Fruit fly (Drosophila melanogaster): ENCODE measurements around the gene CG33932.
A peak's percentile ranks its signal among the peaks of the same experiment; 100 is the strongest.

CG33932 gene

DNA sequence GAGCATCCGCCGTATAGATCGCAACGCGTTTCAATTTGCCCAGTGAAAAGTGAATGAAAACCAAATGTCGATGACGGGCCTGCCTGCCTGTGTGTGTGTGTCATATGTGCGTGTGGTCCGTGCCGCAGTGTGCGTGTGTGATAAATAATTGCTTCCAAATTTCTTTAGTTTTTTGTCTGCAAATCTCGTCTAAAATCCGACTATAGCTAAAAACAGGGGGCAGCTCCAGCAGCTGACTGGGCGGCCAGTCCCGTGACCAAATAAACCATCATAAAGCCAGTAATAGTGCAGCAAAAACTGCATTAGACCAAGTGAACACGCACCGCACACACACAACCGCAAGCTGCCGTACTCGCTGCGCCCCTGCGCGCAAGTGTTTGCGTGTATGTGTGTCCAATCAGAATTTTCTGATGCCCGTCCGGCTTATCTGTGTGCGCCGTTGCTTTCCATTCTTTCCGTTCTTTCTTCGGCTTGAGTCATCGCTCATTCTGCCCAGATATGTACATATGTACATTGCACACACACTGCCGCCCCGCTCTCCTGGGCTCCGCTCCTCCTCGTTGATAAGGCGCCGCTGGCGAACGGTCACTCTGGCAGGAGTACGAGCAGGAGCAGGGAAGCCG lies 46.9 kb upstream of the CG33932 start:
- TF ChIP-seq Ets96B (tag; optimal IDR thresholded peaks at IDR 0.05): no peak
- no peak for TF ChIP-seq CG6276 (GFP tag; optimal IDR thresholded peaks at IDR 0.05)
- no peak for TF ChIP-seq OdsH (GFP tag; optimal IDR thresholded peaks at IDR 0.05)
- peak; percentile 21 for TF ChIP-seq esn (GFP tag; optimal IDR thresholded peaks at IDR 0.05)
- TF ChIP-seq Hr38 (GFP tag; optimal IDR thresholded peaks at IDR 0.05): no peak
- peak; percentile 48 for TF ChIP-seq Sox14 (GFP tag; optimal IDR thresholded peaks at IDR 0.05)
- no peak for TF ChIP-seq cyc (GFP tag; optimal IDR thresholded peaks at IDR 0.05)
- no peak for TF ChIP-seq CG7368 (GFP tag; optimal IDR thresholded peaks at IDR 0.05)
- no peak for TF ChIP-seq dac (GFP tag; optimal IDR thresholded peaks at IDR 0.05)
- TF ChIP-seq CG16779 (tag; optimal IDR thresholded peaks at IDR 0.05): no peak
- TF ChIP-seq Blimp-1 (GFP tag; optimal IDR thresholded peaks at IDR 0.05): no peak
- no peak for TF ChIP-seq fd85E (GFP tag; optimal IDR thresholded peaks at IDR 0.05)
- peak; percentile 30 to 55 for TF ChIP-seq ss (GFP tag; optimal IDR thresholded peaks at IDR 0.05)
- TF ChIP-seq Sox15 (GFP tag; optimal IDR thresholded peaks at IDR 0.05): no peak
- no peak for TF ChIP-seq Sox102F (GFP tag; optimal IDR thresholded peaks at IDR 0.05)
- no peak for TF ChIP-seq CG32006 (GFP tag; optimal IDR thresholded peaks at IDR 0.05)
- TF ChIP-seq CG6854 (GFP tag; optimal IDR thresholded peaks at IDR 0.05): peak; percentile 10
- TF ChIP-seq CG11294 (GFP tag; IDR thresholded peaks at IDR 0.05): no peak
- TF ChIP-seq pdm3 (GFP tag; optimal IDR thresholded peaks at IDR 0.05): no peak
- TF ChIP-seq Smox (GFP tag; optimal IDR thresholded peaks at IDR 0.05): no peak
- TF ChIP-seq net (GFP tag; optimal IDR thresholded peaks at IDR 0.05): no peak
- TF ChIP-seq fkh (GFP tag; optimal IDR thresholded peaks at IDR 0.05): no peak
- TF ChIP-seq CG1621 (tag; optimal IDR thresholded peaks at IDR 0.05): peak; percentile 63
- peak; percentile 31 for TF ChIP-seq topi (GFP tag; optimal IDR thresholded peaks at IDR 0.05)
- TF ChIP-seq CG31627 (GFP tag; optimal IDR thresholded peaks at IDR 0.05): no peak
- peak; percentile 60 for TF ChIP-seq Eip78C (GFP tag)
- TF ChIP-seq dsx (GFP tag; optimal IDR thresholded peaks at IDR 0.05; ENCODE audit: poor library complexity, severe bottlenecking): no peak
- TF ChIP-seq Lpt (GFP tag; optimal IDR thresholded peaks at IDR 0.05): no peak
- TF ChIP-seq CG15336 (GFP tag; IDR thresholded peaks at IDR 0.05): no peak
- no peak for TF ChIP-seq lz (GFP tag; optimal IDR thresholded peaks at IDR 0.05)
- TF ChIP-seq achi (GFP tag; optimal IDR thresholded peaks at IDR 0.05): no peak
- TF ChIP-seq CG6163 (GFP tag; IDR thresholded peaks at IDR 0.05): 0 out of 3 replicates have a peak, but pooled peaks have one; percentile 24
- no peak for TF ChIP-seq Met (GFP tag; optimal IDR thresholded peaks at IDR 0.05)
- no peak for TF ChIP-seq acj6 (GFP tag; optimal IDR thresholded peaks at IDR 0.05)

DNA sequence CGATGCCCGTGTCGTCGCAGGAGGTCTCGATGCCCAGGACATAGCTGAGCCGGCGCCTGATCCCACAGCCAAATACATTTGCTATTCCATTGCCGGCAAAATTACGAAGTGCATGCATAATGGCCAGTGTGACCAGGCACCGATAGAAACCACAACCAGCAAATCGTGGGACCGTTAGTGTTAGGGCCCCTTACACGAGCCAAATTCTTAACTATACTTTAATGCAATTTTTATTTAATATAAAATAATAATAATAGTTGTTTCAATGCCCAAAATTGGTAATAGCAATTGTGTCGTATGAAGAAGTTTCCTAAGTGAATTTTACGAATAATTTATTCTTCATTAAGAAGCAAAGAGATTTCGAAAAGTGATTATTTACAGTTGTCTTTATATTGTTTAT lies 42.6 kb upstream of the CG33932 start, which contains the start of gene Tcs4:
Gene Tcs4 (minus strand): TSS at position 145 of the 400 bp plus-strand sequence.
- TF ChIP-seq net (GFP tag; optimal IDR thresholded peaks at IDR 0.05) (no peak), Eip78C (GFP tag) (peak; percentile 67), Gug (GFP tag; IDR thresholded peaks at IDR 0.05) (no peak), spab (GFP tag; optimal IDR thresholded peaks at IDR 0.05) (no peak), Ets21C (GFP tag; optimal IDR thresholded peaks at IDR 0.05) (no peak), CG8632 (GFP tag; optimal IDR thresholded peaks at IDR 0.05) (no peak), pdm3 (GFP tag; optimal IDR thresholded peaks at IDR 0.05) (no peak), eg (GFP tag; IDR thresholded peaks at IDR 0.05) (no peak), CG3032 (tag; optimal IDR thresholded peaks at IDR 0.05) (peak; percentile 20), CG10631 (GFP tag; optimal IDR thresholded peaks at IDR 0.05) (no peak), Lpt (GFP tag; optimal IDR thresholded peaks at IDR 0.05) (no peak), fd59A (GFP tag; optimal IDR thresholded peaks at IDR 0.05) (no peak), esn (GFP tag; optimal IDR thresholded peaks at IDR 0.05) (peak; percentile 32), CG6854 (GFP tag; optimal IDR thresholded peaks at IDR 0.05) (no peak), CG6163 (GFP tag; IDR thresholded peaks at IDR 0.05) (peak; percentile 43; the same call in 1 of the 3 replicates), Eip75B (GFP tag; optimal IDR thresholded peaks at IDR 0.05) (no peak), achi (GFP tag; optimal IDR thresholded peaks at IDR 0.05) (peak; percentile 21), CG6276 (GFP tag; optimal IDR thresholded peaks at IDR 0.05) (no peak), CG15336 (GFP tag; IDR thresholded peaks at IDR 0.05) (no peak), Met (GFP tag; optimal IDR thresholded peaks at IDR 0.05) (no peak), CG32006 (GFP tag; optimal IDR thresholded peaks at IDR 0.05) (no peak)

Measured in whole organism, prepupa.